Worm (Caenorhabditis elegans) whole organism, early embryonic: ENCODE data around the gene F29A7.8.

ENCODE experiments used
- B0310.2 ChIP-seq: sonication (generic microtip); optimal IDR thresholded peaks from 2 replicates; lab custom pipeline; 2016; ENCODE audit warnings: mild to moderate bottlenecking, missing genetic modification characterization, missing compliant biosample characterization
- F13C5.2 ChIP-seq: sonication (generic microtip); optimal IDR thresholded peaks from 2 replicates; lab custom pipeline; 2017; ENCODE audit warnings: mild to moderate bottlenecking, missing genetic modification characterization, inconsistent platforms, missing compliant biosample characterization
- aly-1 ChIP-seq: sonication (generic microtip); optimal IDR thresholded peaks from 2 replicates; lab custom pipeline; 2016; ENCODE audit warnings: missing genetic modification characterization, missing compliant biosample characterization
- ama-1 ChIP-seq: fragments of 150-350 bp; optimal IDR thresholded peaks from 2 replicates; lab custom pipeline; 2014
- ceh-13 ChIP-seq: fragments of 200-800 bp; sonication (Bioruptor generic); optimal IDR thresholded peaks from 2 replicates; lab custom pipeline; 2018; ENCODE audit warnings: mild to moderate bottlenecking, missing genetic modification characterization, missing compliant biosample characterization
- ceh-36 ChIP-seq: sonication (generic microtip); optimal IDR thresholded peaks from 2 replicates; lab custom pipeline; 2016; ENCODE audit warnings: missing genetic modification characterization, inconsistent platforms, missing compliant biosample characterization
- ets-7 ChIP-seq: sonication (generic microtip); optimal IDR thresholded peaks from 2 replicates; lab custom pipeline; 2016; ENCODE audit warnings: missing genotype, missing genetic modification characterization, missing compliant biosample characterization
- flt-1 ChIP-seq: fragments of 200-800 bp; sonication (Bioruptor generic); IDR thresholded peaks from 2 replicates; pipeline ENCODE4 v1.3.6; 2022; ENCODE audit warnings: missing genetic modification characterization, missing compliant biosample characterization
- hmbx-1 ChIP-seq: sonication (generic microtip); optimal IDR thresholded peaks from 2 replicates; lab custom pipeline; 2016; ENCODE audit warnings: mild to moderate bottlenecking, missing genetic modification characterization, missing compliant biosample characterization
- hmg-4 ChIP-seq: fragments of 200-800 bp; sonication (Bioruptor generic); optimal IDR thresholded peaks from 2 replicates; lab custom pipeline; 2018; ENCODE audit warnings: mild to moderate bottlenecking, missing genetic modification characterization, missing compliant biosample characterization
- hnd-1 ChIP-seq: sonication (generic microtip); optimal IDR thresholded peaks from 2 replicates; lab custom pipeline; 2016; ENCODE audit warnings: missing genetic modification characterization, missing compliant biosample characterization
- pes-1 ChIP-seq: fragments of 200-800 bp; sonication (Bioruptor generic); IDR thresholded peaks from 2 replicates; pipeline ENCODE4 v1.3.6; 2022; ENCODE audit warnings: missing genetic modification reagents, missing genetic modification characterization, missing compliant biosample characterization
- scrt-1 ChIP-seq: fragments of 200-800 bp; sonication (Bioruptor generic); IDR thresholded peaks from 2 replicates; pipeline ENCODE4 v1.3.6; 2022; ENCODE audit warnings: missing genetic modification characterization, missing compliant biosample characterization
- sea-1 ChIP-seq: fragments of 200-800 bp; sonication (Bioruptor generic); conservative IDR thresholded peaks from 2 replicates; pipeline ENCODE4 v1.3.6; 2022; ENCODE audit warnings: missing genetic modification characterization, missing compliant biosample characterization
- tbx-11 ChIP-seq: fragments of 200-800 bp; sonication (Bioruptor generic); IDR thresholded peaks from 2 replicates; pipeline ENCODE4 v1.3.6; 2022; ENCODE audit warnings: missing genetic modification characterization, missing compliant biosample characterization
- tbx-37 ChIP-seq: fragments of 200-800 bp; sonication (Bioruptor generic); conservative IDR thresholded peaks from 2 replicates; pipeline ENCODE4 v1.3.6; 2022; ENCODE audit warnings: missing genetic modification reagents, missing genetic modification characterization, missing compliant biosample characterization
- tra-4 ChIP-seq: sonication (generic microtip); optimal IDR thresholded peaks from 2 replicates; lab custom pipeline; 2017; ENCODE audit warnings: missing genetic modification characterization, missing compliant biosample characterization

Gene F29A7.8

DNA sequence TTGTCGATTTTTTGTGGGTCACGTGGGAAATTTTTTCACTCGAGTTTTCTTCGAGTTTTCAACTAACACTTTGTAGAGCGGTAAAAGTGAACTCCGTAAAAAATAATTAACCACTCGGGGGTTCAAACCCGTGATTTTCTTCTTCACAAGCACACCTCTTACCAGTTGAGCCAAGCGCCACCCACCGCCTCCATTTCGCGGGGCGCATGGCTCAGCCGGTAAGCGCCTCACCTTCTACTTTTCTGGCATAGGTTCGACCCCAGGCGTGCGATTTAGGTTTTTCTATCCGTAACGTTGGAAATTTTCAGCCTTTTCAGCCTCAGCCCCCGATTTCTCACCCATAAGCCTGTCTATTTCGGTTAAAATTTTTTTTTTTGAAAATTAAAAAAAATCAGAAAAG lies 35.9 kb downstream of the F29A7.8 start:
- no peak for TF ChIP-seq ceh-13 (GFP tag; lab: Kevin White, UChicago)

DNA sequence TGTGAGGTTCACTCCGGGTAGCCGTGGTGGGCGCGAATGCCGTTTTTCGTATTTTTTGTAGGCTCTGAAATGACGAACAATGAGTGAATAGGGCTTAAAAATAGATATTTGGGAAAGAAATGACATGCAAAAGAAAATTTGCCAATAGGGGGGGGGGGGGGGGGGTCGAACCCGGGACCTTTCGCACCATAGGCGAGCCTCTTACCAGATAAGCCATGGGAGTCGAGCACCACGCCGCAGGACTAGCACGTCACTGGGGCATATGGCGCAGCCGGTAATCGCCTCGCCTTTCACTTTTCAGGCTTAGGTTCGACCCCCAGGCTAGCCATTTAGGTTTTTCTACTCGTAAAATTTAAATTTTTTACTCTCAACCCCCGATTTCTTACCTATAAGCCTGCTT lies 38.6 kb downstream of the F29A7.8 start:
- no peak for TF ChIP-seq pes-1 (GFP tag; lab: Robert Waterston, UW)
- no peak for TF ChIP-seq hnd-1 (tag; lab: Kevin White, UChicago)
- TF ChIP-seq ets-7 (tag; lab: Kevin White, UChicago), result no peak
- TF ChIP-seq hmbx-1 (tag; lab: Kevin White, UChicago), result no peak
- TF ChIP-seq F13C5.2 (tag; lab: Kevin White, UChicago), result no peak
- TF ChIP-seq tbx-11 (GFP tag; lab: Robert Waterston, UW), result no peak
- no peak for TF ChIP-seq tra-4 (tag; lab: Kevin White, UChicago)
- TF ChIP-seq ceh-13 (GFP tag; lab: Kevin White, UChicago), result no peak

DNA sequence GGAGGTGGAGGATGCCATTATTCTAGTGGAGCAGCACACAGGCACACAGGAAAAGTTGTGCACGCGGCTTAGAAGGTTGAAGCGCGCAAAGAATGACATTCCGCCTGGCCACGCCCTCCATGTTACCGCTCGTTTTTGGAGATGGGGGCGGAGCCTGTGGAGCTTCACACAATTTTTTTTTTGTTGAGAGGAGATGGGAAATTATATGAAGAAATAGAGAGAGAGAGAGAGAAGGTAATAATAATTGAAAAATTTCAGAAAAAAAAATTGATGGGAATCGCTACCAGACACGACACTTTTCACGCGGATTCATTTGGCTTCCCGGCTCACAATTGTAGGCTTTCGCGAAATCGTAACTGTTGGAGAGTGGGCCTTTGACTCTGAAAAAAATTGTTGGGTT lies 40.5 kb downstream of the F29A7.8 start, which contains the start of gene T05A8.3:
Gene T05A8.3 (minus strand): TSS at position 101 of the 400 bp plus-strand sequence.
- TF ChIP-seq sea-1 (GFP tag; lab: Robert Waterston, UW) (no peak), flt-1 (GFP tag; lab: Robert Waterston, UW) (no peak), tra-4 (tag; lab: Kevin White, UChicago) (no peak), B0310.2 (no peak), F13C5.2 (tag; lab: Kevin White, UChicago) (no peak), ceh-13 (GFP tag; lab: Kevin White, UChicago) (no peak), ets-7 (tag; lab: Kevin White, UChicago) (no peak), aly-1 (tag; lab: Kevin White, UChicago) (no peak), ama-1 (lab: Kevin White, UChicago) (no peak), scrt-1 (no peak), ceh-36 (tag; lab: Kevin White, UChicago) (no peak), pes-1 (GFP tag; lab: Robert Waterston, UW) (no peak), hnd-1 (tag; lab: Kevin White, UChicago) (no peak), hmg-4 (no peak), tbx-37 (GFP tag; lab: Robert Waterston, UW) (no peak), tbx-11 (GFP tag; lab: Robert Waterston, UW) (no peak), hmbx-1 (tag; lab: Kevin White, UChicago) (no peak)

DNA sequence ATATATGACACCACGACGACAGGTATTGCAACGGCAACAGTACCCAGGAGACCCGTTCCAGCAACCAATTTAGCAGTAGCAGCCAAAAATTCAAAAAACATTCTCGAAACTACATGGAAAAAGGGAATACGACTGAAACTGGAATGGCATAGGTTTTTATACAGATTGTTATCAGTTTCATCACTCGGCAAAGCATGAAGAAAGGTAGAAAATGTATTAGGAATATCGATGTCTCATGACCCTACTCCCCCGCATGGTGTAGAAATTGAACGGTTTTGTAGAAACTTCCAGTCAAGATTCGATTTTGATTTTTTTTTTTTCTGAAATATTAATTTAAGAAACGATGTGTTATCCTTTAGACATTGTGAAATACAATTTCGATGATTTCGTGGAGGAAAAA lies 46.9 kb downstream of the F29A7.8 start, which contains the start of gene T05A8.2:
Gene T05A8.2 (minus strand): TSS at position 101 of the 400 bp plus-strand sequence.
- TF ChIP-seq hnd-1 (tag; lab: Kevin White, UChicago), result no peak
- no peak for TF ChIP-seq hmg-4
- TF ChIP-seq B0310.2, result no peak
- TF ChIP-seq ama-1 (lab: Kevin White, UChicago), result no peak
- TF ChIP-seq ceh-13 (GFP tag; lab: Kevin White, UChicago), result no peak
- no peak for TF ChIP-seq ets-7 (tag; lab: Kevin White, UChicago)
- TF ChIP-seq hmbx-1 (tag; lab: Kevin White, UChicago), result no peak
- TF ChIP-seq pes-1 (GFP tag; lab: Robert Waterston, UW), result no peak
- TF ChIP-seq F13C5.2 (tag; lab: Kevin White, UChicago), result no peak

DNA sequence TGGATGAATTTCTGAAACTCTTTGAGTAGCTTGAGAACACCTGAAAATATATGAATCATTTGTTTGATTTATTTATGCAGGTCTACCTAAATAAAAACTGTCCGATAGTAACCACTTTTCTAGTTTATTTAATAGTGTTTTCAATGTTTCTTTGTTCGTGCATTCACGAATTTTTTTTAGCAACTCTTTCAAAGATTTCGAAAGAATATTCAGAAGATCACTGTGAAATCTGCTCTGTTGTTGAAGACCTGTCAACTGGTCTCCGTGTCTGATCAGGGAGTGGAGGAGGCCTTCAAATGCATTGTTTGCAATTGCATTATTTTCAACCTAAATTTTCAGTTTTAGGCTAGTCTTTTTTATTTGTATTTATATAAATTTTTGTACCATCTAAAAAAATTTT lies 47.9 kb downstream of the F29A7.8 start, which contains the start of gene T05A8.1:
Gene T05A8.1 (minus strand): TSS at position 101 of the 400 bp plus-strand sequence.
- TF ChIP-seq tbx-11 (GFP tag; lab: Robert Waterston, UW) (no peak), ama-1 (lab: Kevin White, UChicago) (no peak), tra-4 (tag; lab: Kevin White, UChicago) (no peak)

DNA sequence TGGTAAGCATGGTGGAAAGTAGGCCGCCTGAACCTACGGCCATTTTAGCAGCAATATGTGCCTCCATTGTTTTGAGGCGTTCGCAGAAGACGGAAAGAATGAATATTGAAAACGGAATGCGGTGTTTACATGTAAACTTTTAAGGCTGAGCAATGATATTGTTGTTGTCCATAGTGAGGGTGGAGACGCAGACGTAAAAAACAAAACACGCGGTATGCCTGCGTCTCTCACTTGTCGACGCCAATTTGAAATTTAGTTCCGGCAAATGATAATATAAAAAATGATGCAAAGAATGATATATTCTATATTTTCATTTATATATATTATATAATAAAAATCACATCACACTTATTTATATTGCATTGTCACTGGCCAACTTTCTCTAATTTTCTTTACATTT lies 50.0 kb downstream of the F29A7.8 start, which contains the start of gene Y47G7B.2:
Gene Y47G7B.2 (minus strand): TSS at position 143 of the 400 bp plus-strand sequence.
- TF ChIP-seq F13C5.2 (tag; lab: Kevin White, UChicago) (no peak), hmbx-1 (tag; lab: Kevin White, UChicago) (no peak), aly-1 (tag; lab: Kevin White, UChicago) (no peak), pes-1 (GFP tag; lab: Robert Waterston, UW) (no peak), ets-7 (tag; lab: Kevin White, UChicago) (no peak), B0310.2 (no peak), hmg-4 (no peak), ama-1 (lab: Kevin White, UChicago) (no peak), tbx-11 (GFP tag; lab: Robert Waterston, UW) (no peak), scrt-1 (no peak), hnd-1 (tag; lab: Kevin White, UChicago) (no peak)
